Fruit fly (Drosophila melanogaster) whole organism, embryonic: Measurements from ENCODE around the gene Parg.

ENCODE experiments used
- B-H1 ChIP-seq: fragments of 200-800 bp; sonication (Bioruptor generic); IDR thresholded peaks from 3 replicates; pipeline ENCODE4 v1.3.6; 2022; ENCODE audit warnings: missing biosample characterization, missing genetic modification characterization
- CG10209 ChIP-seq: fragments of 200-800 bp; sonication (Bioruptor generic); optimal IDR thresholded peaks from 3 replicates; lab custom pipeline; 2017; ENCODE audit warnings: missing biosample characterization, mild to moderate bottlenecking, missing genetic modification characterization, missing genetic modification reagents
- CG11247 ChIP-seq: fragments of 200-800 bp; sonication (Bioruptor generic); IDR thresholded peaks from 2 replicates; pipeline ENCODE4 v1.3.6; 2022; ENCODE audit warnings: missing biosample characterization, missing genetic modification characterization
- CG11398 ChIP-seq: fragments of 200-800 bp; sonication (Bioruptor generic); optimal IDR thresholded peaks from 2 replicates; lab custom pipeline; 2016; ENCODE audit warnings: missing biosample characterization, missing genetic modification characterization
- CG11456 ChIP-seq: fragments of 200-800 bp; sonication (Bioruptor generic); IDR thresholded peaks from 3 replicates; pipeline ENCODE4 v1.3.6; 2022; ENCODE audit warnings: missing biosample characterization, missing genetic modification characterization
- CG11695 ChIP-seq: fragments of 200-800 bp; sonication (Bioruptor generic); IDR thresholded peaks from 3 replicates; pipeline ENCODE4 v1.3.6; 2022; ENCODE audit warnings: missing biosample characterization, missing genetic modification characterization
- CG12155 ChIP-seq: fragments of 200-800 bp; sonication (Bioruptor generic); optimal IDR thresholded peaks from 3 replicates; lab custom pipeline; 2016; ENCODE audit warnings: missing biosample characterization, missing genetic modification characterization
- CG14667 ChIP-seq: fragments of 200-800 bp; sonication (Bioruptor generic); IDR thresholded peaks from 2 replicates; pipeline ENCODE4 v1.3.6; 2022; ENCODE audit warnings: missing biosample characterization, missing genetic modification characterization
- CG15479 ChIP-seq: fragments of 200-800 bp; sonication (Bioruptor generic); optimal IDR thresholded peaks from 3 replicates; lab custom pipeline; 2019; ENCODE audit warnings: missing biosample characterization, mild to moderate bottlenecking, missing genetic modification characterization, moderate library complexity
- CG17361 ChIP-seq: fragments of 200-800 bp; sonication (Bioruptor generic); IDR thresholded peaks from 3 replicates; pipeline ENCODE4 v1.3.6; 2022; ENCODE audit warnings: missing biosample characterization, missing genetic modification characterization
- CG17568 ChIP-seq: fragments of 200-800 bp; sonication (Bioruptor generic); optimal IDR thresholded peaks from 2 replicates; lab custom pipeline; 2018; ENCODE audit warnings: missing biosample characterization, mild to moderate bottlenecking, missing genetic modification characterization, moderate library complexity
- CG17612 ChIP-seq: fragments of 200-800 bp; sonication (Bioruptor generic); IDR thresholded peaks from 2 replicates; pipeline ENCODE4 v1.3.6; 2022; ENCODE audit warnings: missing biosample characterization, missing genetic modification characterization
- CG18011 ChIP-seq: fragments of 200-800 bp; sonication (Bioruptor generic); optimal IDR thresholded peaks from 2 replicates; lab custom pipeline; 2017; ENCODE audit warnings: missing biosample characterization, missing genetic modification characterization, mild to moderate bottlenecking, moderate library complexity, missing genotype
- CG2199 ChIP-seq: fragments of 200-800 bp; sonication (Bioruptor generic); IDR thresholded peaks from 3 replicates; pipeline ENCODE4 v1.3.6; 2022; ENCODE audit warnings: missing biosample characterization, missing genetic modification characterization
- CG4820 ChIP-seq: fragments of 200-800 bp; sonication (Bioruptor generic); optimal IDR thresholded peaks from 3 replicates; lab custom pipeline; 2016; ENCODE audit warnings: missing biosample characterization, missing genetic modification characterization
- CG5953 ChIP-seq: fragments of 200-800 bp; sonication (Bioruptor generic); IDR thresholded peaks from 2 replicates; pipeline ENCODE4 v1.3.6; 2022; ENCODE audit warnings: missing biosample characterization, missing genetic modification characterization
- Dip3 ChIP-seq: fragments of 200-800 bp; sonication (Bioruptor generic); optimal IDR thresholded peaks from 3 replicates; lab custom pipeline; 2016; ENCODE audit warnings: missing biosample characterization, missing genetic modification characterization
- Doc2 ChIP-seq: fragments of 200-800 bp; sonication (Bioruptor generic); IDR thresholded peaks from 2 replicates; pipeline ENCODE4 v1.3.6; 2022; ENCODE audit warnings: missing biosample characterization, missing genetic modification characterization
- H15 ChIP-seq: fragments of 200-800 bp; sonication (Bioruptor generic); IDR thresholded peaks from 3 replicates; pipeline ENCODE4 v1.3.6; 2022; ENCODE audit warnings: missing biosample characterization, missing genetic modification characterization
- Hr78 ChIP-seq, 2 experiments: fragments of 200-800 bp in 1 of 2; fragments of >200 bp in 1 of 2; sonication (Bioruptor generic) in 1 of 2; optimal IDR thresholded peaks; 2 replicates each; lab custom pipeline; 2017 to 2019; ENCODE audit warnings: missing biosample characterization in 2 of 2, missing genetic modification characterization in 2 of 2, mild to moderate bottlenecking in 1 of 2, moderate library complexity in 1 of 2
- Max ChIP-seq: fragments of 200-800 bp; sonication (Bioruptor generic); optimal IDR thresholded peaks from 2 replicates; lab custom pipeline; 2016; ENCODE audit warnings: missing biosample characterization, mild to moderate bottlenecking, missing genetic modification characterization
- NC2α ChIP-seq: fragments of 200-800 bp; sonication (Bioruptor generic); optimal IDR thresholded peaks from 2 replicates; lab custom pipeline; 2016; ENCODE audit warnings: missing biosample characterization, missing genetic modification characterization
- Oaz ChIP-seq: fragments of 200-800 bp; sonication (Bioruptor generic); IDR thresholded peaks from 2 replicates; pipeline ENCODE4 v1.3.6; 2022; ENCODE audit warnings: missing biosample characterization, missing genetic modification characterization
- Six4 ChIP-seq: fragments of 200-800 bp; sonication (Bioruptor generic); optimal IDR thresholded peaks from 2 replicates; lab custom pipeline; 2016; ENCODE audit warnings: missing biosample characterization, missing genetic modification characterization
- amos ChIP-seq: fragments of 200-800 bp; sonication (Bioruptor generic); IDR thresholded peaks from 2 replicates; pipeline ENCODE4 v1.3.6; 2022; ENCODE audit warnings: missing biosample characterization, missing genetic modification characterization; ENCODE audit not compliant: partially characterized antibody
- az2 ChIP-seq: fragments of 200-800 bp; sonication (Bioruptor generic); optimal IDR thresholded peaks from 3 replicates; lab custom pipeline; 2016; ENCODE audit warnings: missing biosample characterization, missing genetic modification characterization
- br ChIP-seq: fragments of >200 bp; optimal IDR thresholded peaks from 2 replicates; lab custom pipeline; 2017
- caup ChIP-seq: fragments of 200-800 bp; sonication (Bioruptor generic); optimal IDR thresholded peaks from 3 replicates; lab custom pipeline; 2017; ENCODE audit warnings: missing biosample characterization, mild to moderate bottlenecking, missing genetic modification characterization, moderate library complexity; ENCODE audit not compliant: severe bottlenecking
- chm ChIP-seq: fragments of 200-800 bp; sonication (Bioruptor generic); IDR thresholded peaks from 2 replicates; pipeline ENCODE4 v1.3.6; 2022; ENCODE audit warnings: missing biosample characterization, missing genetic modification characterization
- chn ChIP-seq: fragments of 200-800 bp; sonication (Bioruptor generic); optimal IDR thresholded peaks from 2 replicates; lab custom pipeline; 2016; ENCODE audit warnings: missing biosample characterization, missing genetic modification characterization
- crol ChIP-seq: fragments of 200-800 bp; sonication (Bioruptor generic); IDR thresholded peaks from 2 replicates; pipeline ENCODE4 v1.3.6; 2022; ENCODE audit warnings: missing biosample characterization, missing genetic modification characterization
- fd96Cb ChIP-seq: fragments of 200-800 bp; sonication (Bioruptor generic); optimal IDR thresholded peaks from 2 replicates; lab custom pipeline; 2018; ENCODE audit warnings: missing biosample characterization, mild to moderate bottlenecking, missing genetic modification characterization, moderate library complexity
- gce ChIP-seq: fragments of 200-800 bp; sonication (Bioruptor generic); IDR thresholded peaks from 3 replicates; pipeline ENCODE4 v1.3.6; 2022; ENCODE audit warnings: missing biosample characterization, missing genetic modification characterization
- gem ChIP-seq: fragments of 200-800 bp; sonication (Bioruptor generic); optimal IDR thresholded peaks from 2 replicates; lab custom pipeline; 2019; ENCODE audit warnings: missing biosample characterization, mild to moderate bottlenecking, missing genetic modification characterization, moderate library complexity
- grau ChIP-seq: fragments of 200-800 bp; optimal IDR thresholded peaks from 3 replicates; lab custom pipeline; 2019; ENCODE audit warnings: missing biosample characterization, mild to moderate bottlenecking, missing genetic modification characterization, moderate library complexity
- kay ChIP-seq: fragments of 200-800 bp; sonication (Bioruptor generic); optimal IDR thresholded peaks from 2 replicates; lab custom pipeline; 2016; ENCODE audit warnings: missing biosample characterization, missing genetic modification characterization
- kni ChIP-seq: fragments of 200-800 bp; sonication (Bioruptor generic); optimal IDR thresholded peaks from 3 replicates; lab custom pipeline; 2017; ENCODE audit warnings: mild to moderate bottlenecking, missing biosample characterization, missing genetic modification reagents, missing genetic modification characterization
- lbe ChIP-seq: fragments of 200-800 bp; sonication (Bioruptor generic); optimal IDR thresholded peaks from 2 replicates; lab custom pipeline; 2016; ENCODE audit warnings: missing biosample characterization, mild to moderate bottlenecking, missing genetic modification characterization
- lov ChIP-seq, 2 experiments: fragments of 200-800 bp in 1 of 2; fragments of >200 bp in 1 of 2; sonication (Bioruptor generic) in 1 of 2; IDR thresholded peaks in 1 of 2; optimal IDR thresholded peaks in 1 of 2; 2 replicates in 1 of 2; 3 replicates in 1 of 2; pipeline versions ENCODE4 v1.3.6 to Lab custom; 2017 to 2022; ENCODE audit warnings: missing biosample characterization in 1 of 2, missing genetic modification characterization in 1 of 2
- nau ChIP-seq: fragments of 200-800 bp; sonication (Bioruptor generic); optimal IDR thresholded peaks from 3 replicates; lab custom pipeline; 2017; ENCODE audit warnings: missing biosample characterization, mild to moderate bottlenecking, missing genetic modification characterization, missing genetic modification reagents
- nerfin-2 ChIP-seq: fragments of 200-800 bp; sonication (Bioruptor generic); IDR thresholded peaks from 2 replicates; pipeline ENCODE4 v1.3.6; 2022; ENCODE audit warnings: missing biosample characterization, missing genetic modification characterization; ENCODE audit not compliant: partially characterized antibody
- pb ChIP-seq: fragments of 200-800 bp; sonication (Bioruptor generic); optimal IDR thresholded peaks from 3 replicates; lab custom pipeline; 2016; ENCODE audit warnings: missing biosample characterization, missing genetic modification characterization
- rib ChIP-seq: fragments of 200-800 bp; sonication (Bioruptor generic); IDR thresholded peaks from 2 replicates; pipeline ENCODE4 v1.3.6; 2022; ENCODE audit warnings: missing biosample characterization, missing genetic modification characterization
- sd ChIP-seq: fragments of 200-800 bp; sonication (Bioruptor generic); optimal IDR thresholded peaks from 3 replicates; lab custom pipeline; 2018; ENCODE audit warnings: missing biosample characterization, mild to moderate bottlenecking, missing genetic modification characterization, moderate library complexity
- sens ChIP-seq: fragments of 200-800 bp; sonication (Bioruptor generic); peaks from one replicate; lab custom pipeline; 2016; ENCODE audit warnings: missing biosample characterization, missing genetic modification characterization
- ssp ChIP-seq: fragments of 200-800 bp; sonication (Bioruptor generic); IDR thresholded peaks from 2 replicates; pipeline ENCODE4 v1.3.6; 2022; ENCODE audit warnings: missing biosample characterization, missing genetic modification characterization
- tio ChIP-seq: fragments of 200-800 bp; sonication (Bioruptor generic); optimal IDR thresholded peaks from 2 replicates; lab custom pipeline; 2017; ENCODE audit warnings: missing biosample characterization, missing genetic modification characterization, inconsistent platforms
- unc-4 ChIP-seq: fragments of 200-800 bp; sonication (Bioruptor generic); IDR thresholded peaks from 2 replicates; pipeline ENCODE4 v1.3.6; 2022; ENCODE audit warnings: missing biosample characterization, missing genetic modification characterization; ENCODE audit not compliant: partially characterized antibody
- vnd ChIP-seq: fragments of 200-800 bp; sonication (Bioruptor generic); IDR thresholded peaks from 3 replicates; pipeline ENCODE4 v1.3.6; 2022; ENCODE audit warnings: missing biosample characterization, missing genetic modification characterization; ENCODE audit not compliant: partially characterized antibody
- vvl ChIP-seq: fragments of 200-800 bp; sonication (Bioruptor generic); IDR thresholded peaks from 2 replicates; pipeline ENCODE4 v1.3.6; 2022; ENCODE audit warnings: missing biosample characterization, missing genetic modification characterization

Parg gene

dm6 chrX:3718592-3719267 is 47.4 kb upstream of the Parg start (continued):
- TF ChIP-seq sd (tag; lab: Kevin White, UChicago), result peak; percentile 75
- no peak for TF ChIP-seq gce
- TF ChIP-seq lbe (GFP tag; lab: Kevin White, UChicago), result peak; percentile 2
- TF ChIP-seq gem, result no peak
- TF ChIP-seq CG2199 (GFP tag; lab: Robert Waterston, UW), result no peak
- no peak for TF ChIP-seq fd96Cb
- no peak for TF ChIP-seq CG18011 (GFP tag; lab: Kevin White, UChicago)
- no peak for TF ChIP-seq nerfin-2 (GFP tag; lab: Robert Waterston, UW)
- no peak for TF ChIP-seq chn (GFP tag; lab: Kevin White, UChicago)
- TF ChIP-seq crol, result peak; percentile 84
- TF ChIP-seq CG10209 (GFP tag; lab: Kevin White, UChicago), result no peak
- TF ChIP-seq CG5953 (GFP tag; lab: Robert Waterston, UW), result no peak
- no peak for TF ChIP-seq tio (GFP tag; lab: Kevin White, UChicago)
- no peak for TF ChIP-seq CG17612 (GFP tag; lab: Robert Waterston, UW)
- TF ChIP-seq CG17568, result no peak
- no peak; the same call in 1 of the 2 replicates for TF ChIP-seq chm
- TF ChIP-seq CG15479 (GFP tag; lab: Kevin White, UChicago), result peak; percentile 84
- no peak for TF ChIP-seq grau
- TF ChIP-seq amos (GFP tag; lab: Robert Waterston, UW), result no peak
- TF ChIP-seq az2 (GFP tag; lab: Kevin White, UChicago), result no peak
- peak; percentile 27; the same call in 1 of the 2 replicates for TF ChIP-seq rib (GFP tag; lab: Robert Waterston, UW)
- TF ChIP-seq CG11456 (GFP tag; lab: Robert Waterston, UW), result no peak
- 0 out of 3 replicates have a peak, but pooled peaks have one; percentile 24 for TF ChIP-seq CG11695 (GFP tag; lab: Robert Waterston, UW)
- TF ChIP-seq CG4820, result no peak
- TF ChIP-seq CG14667 (GFP tag; lab: Robert Waterston, UW), result no peak
- no peak for TF ChIP-seq CG11398 (GFP tag; lab: Kevin White, UChicago)
- TF ChIP-seq Six4 (GFP tag; lab: Kevin White, UChicago), result no peak
- TF ChIP-seq NC2α (GFP tag; lab: Kevin White, UChicago), result no peak
- TF ChIP-seq unc-4, result no peak
- TF ChIP-seq caup (GFP tag; lab: Kevin White, UChicago), result no peak
- TF ChIP-seq CG12155 (GFP tag; lab: Kevin White, UChicago), result no peak
- no peak for TF ChIP-seq H15 (GFP tag; lab: Robert Waterston, UW)
- TF ChIP-seq CG17361, result no peak
- no peak for TF ChIP-seq br
- TF ChIP-seq B-H1, result no peak
- no peak for TF ChIP-seq vnd
- no peak for TF ChIP-seq Max
- peak; percentile 65 for TF ChIP-seq kni (GFP tag; lab: Kevin White, UChicago)
- peak in 1 of 2 experiments; percentile 53 for TF ChIP-seq Hr78 (GFP tag; optimal IDR thresholded peaks at IDR 0.05; lab: Kevin White, UChicago)
- peak; percentile 63 for TF ChIP-seq sens
- no peak for TF ChIP-seq ssp (GFP tag; lab: Robert Waterston, UW)
- no peak for TF ChIP-seq lov (optimal IDR thresholded peaks at IDR 0.05; lab: Kevin White, UChicago)
- TF ChIP-seq lov (GFP tag; IDR thresholded peaks at IDR 0.05; lab: Robert Waterston, UW), result no peak
- TF ChIP-seq vvl, result peak; percentile 39; the same call in 1 of the 2 replicates
- no peak for TF ChIP-seq Dip3 (GFP tag; lab: Kevin White, UChicago)
- TF ChIP-seq kay, result peak; percentile 24
- TF ChIP-seq pb (GFP tag; lab: Kevin White, UChicago), result no peak
- no peak for TF ChIP-seq Doc2 (GFP tag; lab: Robert Waterston, UW)
- TF ChIP-seq Oaz (GFP tag; lab: Robert Waterston, UW), result no peak
- TF ChIP-seq nau, result no peak
- no peak for TF ChIP-seq CG11247 (GFP tag; lab: Robert Waterston, UW)
